Worm (Caenorhabditis elegans) whole organism, midembryonic: ENCODE results near the gene mdf-1.

Source experiments
- T22C8.4 ChIP-seq: fragments of 200-800 bp; sonication (Bioruptor generic); IDR thresholded peaks from 2 replicates; pipeline ENCODE4 v1.3.6; 2022; ENCODE audit warnings: missing genetic modification characterization, missing compliant biosample characterization
- cog-1 ChIP-seq: sonication (generic microtip); optimal IDR thresholded peaks from 2 replicates; lab custom pipeline; 2016; ENCODE audit warnings: missing genetic modification characterization, missing compliant biosample characterization
- flt-1 ChIP-seq: fragments of 200-800 bp; sonication (Bioruptor generic); IDR thresholded peaks from 2 replicates; pipeline ENCODE4 v1.3.6; 2022; ENCODE audit warnings: missing genetic modification characterization, missing compliant biosample characterization
- med-1 ChIP-seq: sonication (generic microtip); optimal IDR thresholded peaks from 2 replicates; lab custom pipeline; 2017; ENCODE audit warnings: missing genetic modification characterization, mild to moderate bottlenecking, missing compliant biosample characterization, antibody characterized with exemption, missing genetic modification reagents; ENCODE audit not compliant: insufficient read depth
- ref-1 ChIP-seq: fragments of 200-800 bp; sonication (Bioruptor generic); conservative IDR thresholded peaks from 2 replicates; pipeline ENCODE4 v1.3.6; 2022; ENCODE audit warnings: missing genetic modification reagents, missing genetic modification characterization, missing compliant biosample characterization
- tab-1 ChIP-seq: fragments of 200-800 bp; sonication (Bioruptor generic); IDR thresholded peaks from 2 replicates; pipeline ENCODE4 v1.3.6; 2022; ENCODE audit warnings: missing genetic modification characterization, missing compliant biosample characterization

DNA sequence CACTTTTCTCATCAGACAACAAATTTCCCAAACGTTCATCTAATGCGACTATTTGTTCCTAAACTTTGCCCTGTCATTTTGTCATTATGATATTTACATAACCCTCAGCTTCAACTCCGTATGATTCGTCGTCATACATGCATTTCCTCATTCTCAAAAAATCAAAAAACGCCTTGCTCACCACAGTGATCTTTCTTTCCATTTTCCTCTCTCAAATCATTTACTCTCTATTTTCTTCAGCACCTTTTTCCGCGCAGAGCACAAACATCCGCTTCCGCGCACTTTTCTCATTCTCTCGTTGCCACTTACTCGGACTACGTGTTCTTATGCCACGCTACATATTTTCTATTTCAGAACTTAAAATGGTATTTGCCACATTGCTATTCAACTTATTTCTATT is 33.0 kb upstream of the mdf-1 start, which contains the start of gene F25B3.2:
- TF ChIP-seq flt-1 (GFP tag; lab: Robert Waterston, UW) (no peak), med-1 (no peak), ref-1 (GFP tag; lab: Robert Waterston, UW) (no peak), tab-1 (GFP tag; lab: Robert Waterston, UW) (no peak), cog-1 (tag; lab: Kevin White, UChicago) (no peak), T22C8.4 (GFP tag; lab: Robert Waterston, UW) (no peak)
